Fruit fly (Drosophila melanogaster) whole organism, embryonic: ENCODE measurements around the gene Cpr31A.

Source experiments
- Ada2b ChIP-seq: fragments of 200-800 bp; sonication (Bioruptor generic); IDR thresholded peaks from 2 replicates; pipeline ENCODE4 v1.3.6; 2022; ENCODE audit warnings: missing biosample characterization, missing genetic modification characterization
- Bgb ChIP-seq: fragments of 200-800 bp; sonication (Bioruptor generic); IDR thresholded peaks from 2 replicates; pipeline ENCODE4 v1.3.6; 2022; ENCODE audit warnings: missing biosample characterization, missing genetic modification characterization; ENCODE audit not compliant: partially characterized antibody
- CG10543 ChIP-seq: fragments of 200-800 bp; sonication (Bioruptor generic); optimal IDR thresholded peaks from 3 replicates; lab custom pipeline; 2017; ENCODE audit warnings: missing biosample characterization, mild to moderate bottlenecking, missing genetic modification characterization, moderate library complexity
- CG12769 ChIP-seq: fragments of 200-800 bp; sonication (Bioruptor generic); optimal IDR thresholded peaks from 2 replicates; lab custom pipeline; 2019; ENCODE audit warnings: missing biosample characterization, mild to moderate bottlenecking, missing genetic modification characterization, moderate library complexity
- CG13424 ChIP-seq: fragments of 200-800 bp; sonication (Bioruptor generic); optimal IDR thresholded peaks from 2 replicates; lab custom pipeline; 2019; ENCODE audit warnings: missing biosample characterization, mild to moderate bottlenecking, missing genetic modification characterization, moderate library complexity
- CG15269 ChIP-seq: fragments of 200-800 bp; sonication (Bioruptor generic); optimal IDR thresholded peaks from 2 replicates; lab custom pipeline; 2018; ENCODE audit warnings: missing biosample characterization, mild to moderate bottlenecking, missing genetic modification characterization, moderate library complexity
- CG1602 ChIP-seq: fragments of 200-800 bp; sonication (Bioruptor generic); optimal IDR thresholded peaks from 3 replicates; lab custom pipeline; 2016; ENCODE audit warnings: missing biosample characterization, missing genetic modification characterization
- CG18011 ChIP-seq: fragments of 200-800 bp; sonication (Bioruptor generic); optimal IDR thresholded peaks from 2 replicates; lab custom pipeline; 2017; ENCODE audit warnings: missing biosample characterization, missing genetic modification characterization, mild to moderate bottlenecking, moderate library complexity, missing genotype
- CG1832 ChIP-seq: fragments of 200-800 bp; sonication (Bioruptor generic); optimal IDR thresholded peaks from 2 replicates; lab custom pipeline; 2017; ENCODE audit warnings: missing biosample characterization, mild to moderate bottlenecking, missing genetic modification characterization, inconsistent platforms
- CG32772 ChIP-seq: fragments of 200-800 bp; sonication (Bioruptor generic); IDR thresholded peaks from 2 replicates; pipeline ENCODE4 v1.3.6; 2022; ENCODE audit warnings: missing biosample characterization, missing genetic modification characterization
- CG33557 ChIP-seq: fragments of 200-800 bp; sonication (Bioruptor generic); optimal IDR thresholded peaks from 2 replicates; lab custom pipeline; 2019; ENCODE audit warnings: missing biosample characterization, mild to moderate bottlenecking, missing genetic modification characterization, moderate library complexity
- CG34376 ChIP-seq: fragments of 200-800 bp; sonication (Bioruptor generic); optimal IDR thresholded peaks from 2 replicates; lab custom pipeline; 2018; ENCODE audit warnings: missing biosample characterization, mild to moderate bottlenecking, missing genetic modification characterization
- CG3995 ChIP-seq: fragments of 200-800 bp; sonication (Bioruptor generic); optimal IDR thresholded peaks from 3 replicates; lab custom pipeline; 2016; ENCODE audit warnings: missing biosample characterization, missing genetic modification characterization
- CG4424 ChIP-seq: fragments of 200-800 bp; sonication (Bioruptor generic); optimal IDR thresholded peaks from 3 replicates; lab custom pipeline; 2016; ENCODE audit warnings: missing biosample characterization, missing genetic modification characterization
- CG7372 ChIP-seq: fragments of 200-800 bp; sonication (Bioruptor generic); IDR thresholded peaks from 2 replicates; pipeline ENCODE4 v1.3.6; 2022; ENCODE audit warnings: missing biosample characterization, missing genetic modification characterization
- CG9215 ChIP-seq: fragments of 200-800 bp; sonication (Bioruptor generic); IDR thresholded peaks from 2 replicates; pipeline ENCODE4 v1.3.6; 2022; ENCODE audit warnings: missing biosample characterization, missing genetic modification characterization
- Chrac-16 ChIP-seq: fragments of 200-800 bp; sonication (Bioruptor generic); optimal IDR thresholded peaks from 3 replicates; lab custom pipeline; 2016; ENCODE audit warnings: missing biosample characterization, missing genetic modification characterization
- CoRest ChIP-seq: fragments of 200-800 bp; sonication (Bioruptor generic); optimal IDR thresholded peaks from 3 replicates; lab custom pipeline; 2018; ENCODE audit warnings: missing biosample characterization, mild to moderate bottlenecking, missing genetic modification characterization, moderate library complexity
- Deaf1 ChIP-seq: fragments of 200-800 bp; optimal IDR thresholded peaks from 3 replicates; lab custom pipeline; 2019; ENCODE audit warnings: missing biosample characterization, mild to moderate bottlenecking, missing genetic modification characterization, moderate library complexity
- HLH3B ChIP-seq: fragments of 200-800 bp; sonication (Bioruptor generic); IDR thresholded peaks from 2 replicates; pipeline ENCODE4 v1.3.6; 2022; ENCODE audit warnings: missing biosample characterization, missing genetic modification characterization
- Hey ChIP-seq: fragments of 200-800 bp; sonication (Bioruptor generic); optimal IDR thresholded peaks from 3 replicates; lab custom pipeline; 2018; ENCODE audit warnings: missing biosample characterization, mild to moderate bottlenecking, missing genetic modification characterization
- Hmx ChIP-seq: fragments of 200-800 bp; sonication (Bioruptor generic); optimal IDR thresholded peaks from 2 replicates; lab custom pipeline; 2016; ENCODE audit warnings: missing biosample characterization, missing genetic modification characterization
- Med ChIP-seq: fragments of 200-800 bp; sonication (Bioruptor generic); peaks from one replicate; lab custom pipeline; 2016; ENCODE audit warnings: missing biosample characterization, missing genetic modification characterization, mild to moderate bottlenecking, inconsistent platforms, moderate library complexity
- Meics ChIP-seq: fragments of 200-800 bp; sonication (Bioruptor generic); optimal IDR thresholded peaks from 2 replicates; lab custom pipeline; 2017; ENCODE audit warnings: missing biosample characterization, mild to moderate bottlenecking, missing genetic modification characterization
- Opbp ChIP-seq: fragments of 200-800 bp; sonication (Bioruptor generic); IDR thresholded peaks from 3 replicates; pipeline ENCODE4 v1.3.6; 2022; ENCODE audit warnings: missing biosample characterization, missing genetic modification characterization; ENCODE audit not compliant: partially characterized antibody
- Pdp1 ChIP-seq, 2 experiments: fragments of 200-800 bp; sonication (Bioruptor generic); optimal IDR thresholded peaks; 3 replicates each; lab custom pipeline; 2016; ENCODE audit warnings: missing biosample characterization in 2 of 2, missing genetic modification characterization in 2 of 2, mild to moderate bottlenecking in 1 of 2, moderate library complexity in 1 of 2
- Ptx1 ChIP-seq: fragments of 200-800 bp; sonication (Bioruptor generic); IDR thresholded peaks from 2 replicates; pipeline ENCODE4 v1.3.6; 2022; ENCODE audit warnings: missing biosample characterization, missing genetic modification characterization
- Rfx ChIP-seq: fragments of 200-800 bp; sonication (Bioruptor generic); IDR thresholded peaks from 2 replicates; pipeline ENCODE4 v1.3.6; 2022; ENCODE audit warnings: missing biosample characterization, missing genetic modification characterization
- Rx ChIP-seq: fragments of 200-800 bp; sonication (Bioruptor generic); IDR thresholded peaks from 2 replicates; pipeline ENCODE4 v1.3.6; 2022; ENCODE audit warnings: missing biosample characterization, missing genetic modification characterization
- Sox100B ChIP-seq: fragments of 200-800 bp; sonication (Bioruptor generic); optimal IDR thresholded peaks from 3 replicates; lab custom pipeline; 2018; ENCODE audit warnings: missing biosample characterization, mild to moderate bottlenecking, missing genetic modification characterization
- Sry-δ ChIP-seq: fragments of 200-800 bp; sonication (Bioruptor generic); optimal IDR thresholded peaks from 2 replicates; lab custom pipeline; 2016; ENCODE audit warnings: missing biosample characterization, missing genetic modification characterization
- Vsx1 ChIP-seq: fragments of 200-800 bp; sonication (Bioruptor generic); optimal IDR thresholded peaks from 2 replicates; lab custom pipeline; 2017; ENCODE audit warnings: missing biosample characterization, mild to moderate bottlenecking, missing genetic modification characterization, missing genetic modification reagents
- Xbp1 ChIP-seq: fragments of 200-800 bp; sonication (Bioruptor generic); optimal IDR thresholded peaks from 3 replicates; lab custom pipeline; 2016; ENCODE audit warnings: missing biosample characterization, mild to moderate bottlenecking, missing genetic modification characterization
- chinmo ChIP-seq: fragments of 200-800 bp; sonication (Bioruptor generic); IDR thresholded peaks from 4 replicates; pipeline ENCODE4 v1.3.6; 2022; ENCODE audit warnings: missing biosample characterization, missing genetic modification characterization; ENCODE audit not compliant: partially characterized antibody
- crol ChIP-seq: fragments of 200-800 bp; sonication (Bioruptor generic); IDR thresholded peaks from 2 replicates; pipeline ENCODE4 v1.3.6; 2022; ENCODE audit warnings: missing biosample characterization, missing genetic modification characterization
- cwo ChIP-seq: fragments of 200-800 bp; sonication (Bioruptor generic); optimal IDR thresholded peaks from 3 replicates; lab custom pipeline; 2017; ENCODE audit warnings: missing biosample characterization, missing genetic modification characterization, mild to moderate bottlenecking, moderate library complexity, missing genetic modification reagents
- esg ChIP-seq: fragments of 200-800 bp; sonication (Bioruptor generic); conservative IDR thresholded peaks from 2 replicates; pipeline ENCODE4 v1.3.6; 2022; ENCODE audit warnings: missing biosample characterization, missing genetic modification characterization
- ind ChIP-seq: fragments of 200-800 bp; sonication (Bioruptor generic); optimal IDR thresholded peaks from 3 replicates; lab custom pipeline; 2016; ENCODE audit warnings: missing biosample characterization, missing genetic modification characterization
- kah ChIP-seq: fragments of 200-800 bp; sonication (Bioruptor generic); optimal IDR thresholded peaks from 2 replicates; lab custom pipeline; 2018; ENCODE audit warnings: missing biosample characterization, mild to moderate bottlenecking, missing genetic modification characterization
- lilli ChIP-seq: fragments of 200-800 bp; sonication (Bioruptor generic); optimal IDR thresholded peaks from 3 replicates; lab custom pipeline; 2016; ENCODE audit warnings: missing biosample characterization, missing genetic modification characterization
- pan ChIP-seq, 4 experiments: fragments of >200 bp in 3 of 4; fragments of 200-800 bp in 1 of 4; sonication (Bioruptor generic) in 1 of 4; optimal IDR thresholded peaks in 3 of 4; IDR thresholded peaks in 1 of 4; 2 replicates each; pipeline versions ENCODE4 v1.3.6 to Lab custom; 2017 to 2022; ENCODE audit warnings: missing biosample characterization in 2 of 4, missing genetic modification characterization in 2 of 4, mixed read lengths in 1 of 4
- pzg ChIP-seq: fragments of 200-800 bp; sonication (Bioruptor generic); optimal IDR thresholded peaks from 3 replicates; lab custom pipeline; 2018; ENCODE audit warnings: missing biosample characterization, mild to moderate bottlenecking, missing genetic modification characterization, moderate library complexity
- row ChIP-seq: fragments of 200-800 bp; sonication (Bioruptor generic); IDR thresholded peaks from 3 replicates; pipeline ENCODE4 v1.3.6; 2022; ENCODE audit warnings: missing biosample characterization, missing genetic modification characterization
- sens ChIP-seq: fragments of 200-800 bp; sonication (Bioruptor generic); peaks from one replicate; lab custom pipeline; 2016; ENCODE audit warnings: missing biosample characterization, missing genetic modification characterization
- slbo ChIP-seq: fragments of 200-800 bp; sonication (Bioruptor generic); IDR thresholded peaks from 2 replicates; pipeline ENCODE4 v1.3.6; 2022; ENCODE audit warnings: missing biosample characterization, missing genetic modification characterization
- tll ChIP-seq, 2 experiments: fragments of 200-800 bp in 1 of 2; fragments of >200 bp in 1 of 2; sonication (Bioruptor generic) in 1 of 2; optimal IDR thresholded peaks; 2 replicates each; lab custom pipeline; 2017 to 2019; ENCODE audit warnings: missing biosample characterization in 2 of 2, missing genetic modification characterization in 2 of 2, mild to moderate bottlenecking in 1 of 2, moderate library complexity in 1 of 2
- tup ChIP-seq: fragments of 200-800 bp; sonication (Bioruptor generic); optimal IDR thresholded peaks from 2 replicates; lab custom pipeline; 2016; ENCODE audit warnings: missing biosample characterization, mild to moderate bottlenecking, missing genetic modification characterization, moderate library complexity

Gene Cpr31A

DNA sequence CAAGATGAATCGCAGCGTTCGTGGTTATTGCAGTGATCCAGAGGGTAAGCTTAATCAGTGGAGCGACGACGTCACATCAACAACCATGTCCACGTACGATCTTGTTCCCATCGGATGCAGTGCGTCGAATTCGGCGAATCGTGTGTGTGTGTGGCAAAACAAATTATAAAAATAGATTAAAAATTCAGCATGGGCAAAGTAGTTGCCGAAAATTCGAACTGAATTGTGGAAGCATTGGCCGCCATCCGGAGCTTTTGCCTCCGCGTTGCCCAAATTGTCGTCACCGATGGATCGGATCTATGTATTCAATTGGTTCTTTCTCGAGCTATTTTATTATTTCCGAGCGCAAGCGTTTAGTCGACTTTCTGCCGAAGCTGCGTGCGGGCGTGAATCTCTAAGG lies 6.5 kb downstream of the Cpr31A start, which contains the start of gene Spn31A:
Gene Spn31A (plus strand): TSS at position 301 of the 400 bp plus-strand sequence.
- 0 out of 4 replicates have a peak, but pooled peaks have one; percentile 16 for TF ChIP-seq chinmo (GFP tag; lab: Robert Waterston, UW)
- TF ChIP-seq tup (GFP tag; lab: Kevin White, UChicago): no peak
- peak; percentile 36 for TF ChIP-seq Deaf1
- no peak for TF ChIP-seq CG18011 (GFP tag; lab: Kevin White, UChicago)
- peak; percentile 7 for TF ChIP-seq CG12769

DNA sequence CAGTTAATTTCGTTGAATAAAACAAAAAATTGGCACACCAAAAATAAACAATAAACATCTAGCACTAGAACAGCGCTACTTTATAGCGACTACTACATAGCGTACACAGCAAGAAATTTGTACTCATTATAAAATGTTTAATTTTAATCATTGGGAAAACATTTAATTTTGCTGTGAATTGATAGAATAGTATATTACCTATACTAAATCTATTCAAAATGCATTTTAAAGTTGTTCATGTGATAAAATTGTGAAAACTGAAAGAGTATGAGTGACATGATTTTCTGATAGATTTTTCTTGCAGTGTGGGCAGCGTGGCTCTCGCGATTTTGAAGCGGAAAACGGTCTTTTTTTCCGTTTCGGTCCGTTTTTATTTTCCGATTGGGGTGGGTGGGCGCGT lies 7.3 kb downstream of the Cpr31A start:
- TF ChIP-seq Sry-δ (GFP tag; lab: Kevin White, UChicago) (no peak), Ada2b (GFP tag; lab: Robert Waterston, UW) (peak; percentile 14; the same call in 1 of the 2 replicates), cwo (GFP tag; lab: Kevin White, UChicago) (peak; percentile 22), CG9215 (GFP tag; lab: Robert Waterston, UW) (peak; percentile 37; the same call in 1 of the 2 replicates), Med (GFP tag; lab: Kevin White, UChicago) (peak; percentile 74), CG15269 (peak; percentile 50), tll (GFP tag; optimal IDR thresholded peaks at IDR 0.05; lab: Kevin White, UChicago) (no peak), esg (GFP tag; lab: Robert Waterston, UW) (peak; percentile 34; the same call in 1 of the 2 replicates), Bgb (GFP tag; lab: Robert Waterston, UW) (no peak), Hmx (GFP tag; lab: Kevin White, UChicago) (no peak), row (GFP tag; lab: Robert Waterston, UW) (peak; percentile 73), CG4424 (GFP tag; lab: Kevin White, UChicago) (peak; percentile 22), Vsx1 (GFP tag; lab: Kevin White, UChicago) (no peak), Sox100B (GFP tag; lab: Kevin White, UChicago) (peak; percentile 40), ind (GFP tag; lab: Kevin White, UChicago) (peak; percentile 19), slbo (GFP tag; lab: Robert Waterston, UW) (peak; percentile 51), Rfx (peak; percentile 39; the same call in 1 of the 2 replicates), CG1832 (GFP tag; lab: Kevin White, UChicago) (no peak), Opbp (no peak), CoRest (peak; percentile 50), Ptx1 (GFP tag; lab: Robert Waterston, UW) (peak; percentile 61; the same call in 1 of the 2 replicates), CG1602 (GFP tag; lab: Kevin White, UChicago) (peak; percentile 7), CG34376 (GFP tag; lab: Kevin White, UChicago) (no peak), crol (no peak), CG13424 (tag; lab: Kevin White, UChicago) (peak; percentile 47), CG3995 (GFP tag; lab: Kevin White, UChicago) (no peak), pan (optimal IDR thresholded peaks at IDR 0.05; lab: Kevin White, UChicago) (no peak), pan (GFP tag; optimal IDR thresholded peaks at IDR 0.05 in 1 of 2, IDR thresholded peaks at IDR 0.05 in 1 of 2) (peak in 1 of 2 experiments; percentile 55), Hey (tag; lab: Kevin White, UChicago) (no peak), CG10543 (peak; percentile 26), CG33557 (GFP tag; lab: Kevin White, UChicago) (no peak), Meics (peak; percentile 56), Rx (GFP tag; lab: Robert Waterston, UW) (no peak), lilli (GFP tag; lab: Kevin White, UChicago) (peak; percentile 13), HLH3B (peak; percentile 37; the same call in 1 of the 2 replicates), CG7372 (GFP tag; lab: Robert Waterston, UW) (0 out of 2 replicates have a peak, but pooled peaks have one; percentile 18), pzg (GFP tag; lab: Kevin White, UChicago) (no peak), Pdp1 (GFP tag; optimal IDR thresholded peaks at IDR 0.05; lab: Kevin White, UChicago) (no peak), kah (GFP tag; lab: Kevin White, UChicago) (no peak), Xbp1 (GFP tag; lab: Kevin White, UChicago) (peak; percentile 24), sens (GFP tag; lab: Kevin White, UChicago) (peak; percentile 64), CG32772 (GFP tag; lab: Robert Waterston, UW) (0 out of 2 replicates have a peak, but pooled peaks have one; percentile 7), Chrac-16 (GFP tag; lab: Kevin White, UChicago) (peak; percentile 4)
